Worm (Caenorhabditis elegans) whole organism, L1 larva: ENCODE measurements around the gene uba-1.
A peak's percentile ranks its signal among the peaks of the same experiment; 100 is the strongest.

Source experiments
- C04F5.9 ChIP-seq: sonication (generic microtip); optimal IDR thresholded peaks from 2 replicates; lab custom pipeline; 2016; ENCODE audit warnings: missing genetic modification characterization, missing compliant biosample characterization
- aha-1 ChIP-seq: fragments of 150-350 bp; optimal IDR thresholded peaks from 2 replicates; lab custom pipeline; 2014; ENCODE audit warnings: missing biosample characterization, missing genetic modification characterization
- aly-2 ChIP-seq: fragments of 150-350 bp; optimal IDR thresholded peaks from 2 replicates; lab custom pipeline; 2014; ENCODE audit warnings: missing biosample characterization, missing genetic modification characterization
- ama-1 ChIP-seq: fragments of 150-350 bp; optimal IDR thresholded peaks from 2 replicates; lab custom pipeline; 2014
- blmp-1 ChIP-seq: fragments of 150-350 bp; optimal IDR thresholded peaks from 2 replicates; lab custom pipeline; 2014; ENCODE audit warnings: missing biosample characterization, missing genetic modification characterization
- ceh-88 ChIP-seq: fragments of 200-800 bp; sonication (Bioruptor generic); IDR thresholded peaks from 2 replicates; pipeline ENCODE4 v1.3.6; 2022; ENCODE audit warnings: missing genetic modification characterization, missing compliant biosample characterization
- ceh-90 ChIP-seq: sonication (generic microtip); optimal IDR thresholded peaks from 2 replicates; lab custom pipeline; 2016; ENCODE audit warnings: missing genetic modification characterization, missing compliant biosample characterization
- ces-1 ChIP-seq: fragments of 150-350 bp; optimal IDR thresholded peaks from 2 replicates; lab custom pipeline; 2014; ENCODE audit warnings: missing biosample characterization, missing genetic modification reagents, missing genetic modification characterization
- dsc-1 ChIP-seq: sonication (generic microtip); optimal IDR thresholded peaks from 2 replicates; lab custom pipeline; 2016; ENCODE audit warnings: mild to moderate bottlenecking, missing genetic modification characterization, missing compliant biosample characterization
- efl-1 ChIP-seq, 4 experiments: fragments of 150-350 bp; optimal IDR thresholded peaks in 3 of 4; peaks in 1 of 4; 1 replicate in 1 of 4; 2 replicates in 3 of 4; lab custom pipeline; 2014; ENCODE audit warnings: missing biosample characterization in 2 of 4, missing genetic modification characterization in 2 of 4, missing genetic modification reagents in 2 of 4
- efl-3 ChIP-seq: fragments of 200-800 bp; sonication (Bioruptor generic); optimal IDR thresholded peaks from 2 replicates; lab custom pipeline; 2018; ENCODE audit warnings: mild to moderate bottlenecking, missing genetic modification characterization, missing compliant biosample characterization
- egl-13 ChIP-seq: sonication (generic microtip); optimal IDR thresholded peaks from 2 replicates; lab custom pipeline; 2016; ENCODE audit warnings: missing genotype, missing genetic modification reagents, missing genetic modification characterization, missing compliant biosample characterization
- elt-3 ChIP-seq, 6 experiments: fragments of 150-350 bp in 1 of 6; sonication (generic microtip); optimal IDR thresholded peaks; 2 replicates each; lab custom pipeline; 2017 to 2018; ENCODE audit warnings: missing biosample characterization in 6 of 6, missing genetic modification characterization in 6 of 6, inconsistent platforms in 1 of 6
- ets-5 ChIP-seq: fragments of 200-800 bp; sonication (Bioruptor generic); IDR thresholded peaks from 2 replicates; pipeline ENCODE4 v1.3.6; 2022; ENCODE audit warnings: missing genetic modification characterization, missing compliant biosample characterization
- fkh-8 ChIP-seq: sonication (generic microtip); optimal IDR thresholded peaks from 2 replicates; lab custom pipeline; 2016; ENCODE audit warnings: mild to moderate bottlenecking, missing genetic modification characterization, missing compliant biosample characterization
- fos-1 ChIP-seq: fragments of 150-350 bp; optimal IDR thresholded peaks from 2 replicates; lab custom pipeline; 2014; ENCODE audit warnings: missing biosample characterization, missing genetic modification characterization
- hlh-17 ChIP-seq: fragments of 200-800 bp; sonication (Bioruptor generic); optimal IDR thresholded peaks from 2 replicates; lab custom pipeline; 2018; ENCODE audit warnings: missing genetic modification characterization, mild to moderate bottlenecking, missing compliant biosample characterization, moderate library complexity, borderline replicate concordance
- hpl-2 ChIP-seq: fragments of 150-350 bp; optimal IDR thresholded peaks from 2 replicates; lab custom pipeline; 2014; ENCODE audit warnings: missing biosample characterization, missing genetic modification reagents, missing genetic modification characterization
- irx-1 ChIP-seq: sonication (generic microtip); optimal IDR thresholded peaks from 2 replicates; lab custom pipeline; 2016; ENCODE audit warnings: missing genetic modification characterization, missing compliant biosample characterization
- isw-1 ChIP-seq: fragments of 200-800 bp; sonication (Bioruptor generic); IDR thresholded peaks from 2 replicates; pipeline ENCODE4 v1.3.6; 2022; ENCODE audit warnings: missing genetic modification characterization, missing compliant biosample characterization
- jun-1 ChIP-seq: fragments of 150-350 bp; optimal IDR thresholded peaks from 2 replicates; lab custom pipeline; 2014; ENCODE audit warnings: missing biosample characterization, missing genetic modification reagents, missing genetic modification characterization
- lin-35 ChIP-seq, 2 experiments: fragments of 150-350 bp; optimal IDR thresholded peaks; 2 replicates each; lab custom pipeline; 2014; ENCODE audit warnings: missing biosample characterization in 2 of 2, missing genetic modification characterization in 2 of 2, missing genetic modification reagents in 2 of 2
- lin-39 ChIP-seq: fragments of 150-350 bp; optimal IDR thresholded peaks from 2 replicates; lab custom pipeline; 2014; ENCODE audit warnings: missing biosample characterization, missing genetic modification reagents, missing genetic modification characterization
- lir-3 ChIP-seq: sonication (generic microtip); optimal IDR thresholded peaks from 2 replicates; lab custom pipeline; 2016; ENCODE audit warnings: mild to moderate bottlenecking, missing genetic modification characterization, moderate library complexity, missing compliant biosample characterization; ENCODE audit not compliant: poor library complexity
- lsy-2 ChIP-seq, 2 experiments: fragments of 150-350 bp; optimal IDR thresholded peaks; 2 replicates each; lab custom pipeline; 2014; ENCODE audit warnings: missing biosample characterization in 2 of 2, missing genetic modification characterization in 2 of 2
- mdl-1 ChIP-seq, 2 experiments: fragments of 150-350 bp; optimal IDR thresholded peaks; 2 replicates each; lab custom pipeline; 2014 to 2017; ENCODE audit warnings: missing biosample characterization in 2 of 2, missing genetic modification characterization in 2 of 2, inconsistent platforms in 1 of 2
- mef-2 ChIP-seq: fragments of 150-350 bp; optimal IDR thresholded peaks from 2 replicates; lab custom pipeline; 2014; ENCODE audit warnings: missing biosample characterization, missing genetic modification characterization
- nhr-11 ChIP-seq: fragments of 150-350 bp; optimal IDR thresholded peaks from 2 replicates; lab custom pipeline; 2014; ENCODE audit warnings: missing biosample characterization, missing genetic modification characterization
- nhr-20 ChIP-seq: sonication (generic microtip); optimal IDR thresholded peaks from 2 replicates; lab custom pipeline; 2016; ENCODE audit warnings: mild to moderate bottlenecking, missing genetic modification characterization, missing compliant biosample characterization
- nhr-47 ChIP-seq: sonication (generic microtip); optimal IDR thresholded peaks from 2 replicates; lab custom pipeline; 2016; ENCODE audit warnings: mild to moderate bottlenecking, missing genetic modification characterization, moderate library complexity, missing compliant biosample characterization
- nhr-71 ChIP-seq: sonication (generic microtip); optimal IDR thresholded peaks from 2 replicates; lab custom pipeline; 2016; ENCODE audit warnings: mild to moderate bottlenecking, missing genetic modification characterization, moderate library complexity, missing compliant biosample characterization
- nhr-76 ChIP-seq: sonication (generic microtip); optimal IDR thresholded peaks from 2 replicates; lab custom pipeline; 2017; ENCODE audit warnings: missing biosample characterization, missing genetic modification characterization
- nhr-84 ChIP-seq: sonication (generic microtip); optimal IDR thresholded peaks from 2 replicates; lab custom pipeline; 2017; ENCODE audit warnings: missing biosample characterization, missing genetic modification characterization
- pag-3 ChIP-seq: sonication (generic microtip); optimal IDR thresholded peaks from 2 replicates; lab custom pipeline; 2017; ENCODE audit warnings: missing genetic modification characterization, mild to moderate bottlenecking, missing compliant biosample characterization, antibody characterized with exemption, borderline replicate concordance; ENCODE audit not compliant: insufficient read depth
- pax-3 ChIP-seq: fragments of 200-800 bp; sonication (Bioruptor generic); optimal IDR thresholded peaks from 2 replicates; lab custom pipeline; 2018; ENCODE audit warnings: mild to moderate bottlenecking, missing genetic modification characterization, moderate library complexity, missing compliant biosample characterization
- pqm-1 ChIP-seq: sonication (generic microtip); optimal IDR thresholded peaks from 3 replicates; lab custom pipeline; 2017; ENCODE audit warnings: missing biosample characterization, missing genetic modification characterization
- rnt-1 ChIP-seq: sonication (generic microtip); optimal IDR thresholded peaks from 2 replicates; lab custom pipeline; 2016; ENCODE audit warnings: mild to moderate bottlenecking, missing genetic modification characterization, moderate library complexity, missing compliant biosample characterization
- snpc-4 ChIP-seq: fragments of 150-350 bp; optimal IDR thresholded peaks from 2 replicates; lab custom pipeline; 2014; ENCODE audit warnings: missing biosample characterization, missing genetic modification characterization
- sup-37 ChIP-seq: fragments of 200-800 bp; sonication (Bioruptor generic); optimal IDR thresholded peaks from 2 replicates; lab custom pipeline; 2018; ENCODE audit warnings: mild to moderate bottlenecking, missing genetic modification characterization, missing compliant biosample characterization
- tbx-2 ChIP-seq: sonication (generic microtip); optimal IDR thresholded peaks from 2 replicates; lab custom pipeline; 2016; ENCODE audit warnings: missing genetic modification characterization, missing compliant biosample characterization
- unc-98 ChIP-seq: fragments of 200-800 bp; sonication (Bioruptor generic); IDR thresholded peaks from 2 replicates; pipeline ENCODE4 v1.3.6; 2022; ENCODE audit warnings: missing genetic modification characterization, missing compliant biosample characterization
- xbp-1 ChIP-seq: sonication (generic microtip); optimal IDR thresholded peaks from 2 replicates; lab custom pipeline; 2016; ENCODE audit warnings: missing genetic modification characterization, missing compliant biosample characterization
- zip-4 ChIP-seq: fragments of 200-800 bp; sonication (Bioruptor generic); optimal IDR thresholded peaks from 2 replicates; lab custom pipeline; 2018; ENCODE audit warnings: mild to moderate bottlenecking, missing genetic modification characterization, moderate library complexity, missing compliant biosample characterization

The uba-1 gene

ce11 chrIV:10026129-10026528, 31.4 kb upstream of the uba-1 start:
- TF ChIP-seq rnt-1 (no peak), ets-5 (GFP tag; lab: Robert Waterston, UW) (no peak), nhr-76 (tag; lab: Kevin White, UChicago) (no peak), ama-1 (lab: Kevin White, UChicago) (no peak), nhr-47 (tag; lab: Kevin White, UChicago) (no peak), pqm-1 (tag; lab: Kevin White, UChicago) (no peak), lsy-2 (tag; optimal IDR thresholded peaks at IDR 0.05; lab: Kevin White, UChicago) (no peak), lin-35 (GFP tag; optimal IDR thresholded peaks at IDR 0.05; lab: Kevin White, UChicago) (no peak), unc-98 (no peak), aly-2 (tag; lab: Kevin White, UChicago) (no peak)

ce11 chrIV:10022991-10023390, 28.2 kb upstream of the uba-1 start, which contains the start of gene F44D12.8:
F44D12.8 (plus strand) TSS chrIV:10023291.
- no peak for TF ChIP-seq jun-1 (tag; lab: Kevin White, UChicago)

- TF ChIP-seq pag-3 (tag; lab: Kevin White, UChicago): no peak
- no peak for TF ChIP-seq hlh-17
- TF ChIP-seq xbp-1 (tag; lab: Kevin White, UChicago): no peak
- no peak for TF ChIP-seq ces-1 (GFP tag; lab: Kevin White, UChicago)
- TF ChIP-seq isw-1: no peak
- no peak for TF ChIP-seq ceh-88 (GFP tag; lab: Robert Waterston, UW)
- no peak for TF ChIP-seq lir-3 (tag; lab: Kevin White, UChicago)
- no peak for TF ChIP-seq pax-3 (tag; lab: Kevin White, UChicago)
- no peak for TF ChIP-seq C04F5.9 (tag; lab: Kevin White, UChicago)
- no peak for TF ChIP-seq fkh-8 (tag; lab: Kevin White, UChicago)
Observed at ce11 chrIV:10021283-10021682, 26.5 kb upstream of the uba-1 start, which contains the start of gene F44D12.19. F44D12.19 (plus strand) TSS chrIV:10021583.

ce11 chrIV:10017633-10018032, 22.9 kb upstream of the uba-1 start, which contains the start of gene F44D12.2:
F44D12.2 (minus strand) TSS chrIV:10017733.
- TF ChIP-seq blmp-1 (tag; lab: Kevin White, UChicago) (no peak), nhr-71 (tag; lab: Kevin White, UChicago) (no peak), irx-1 (tag; lab: Kevin White, UChicago) (no peak), pag-3 (tag; lab: Kevin White, UChicago) (no peak), hpl-2 (GFP tag; lab: Kevin White, UChicago) (no peak), egl-13 (no peak), snpc-4 (no peak), fkh-8 (tag; lab: Kevin White, UChicago) (no peak), nhr-20 (no peak), unc-98 (no peak), ama-1 (lab: Kevin White, UChicago) (no peak), elt-3 (tag; optimal IDR thresholded peaks at IDR 0.05; lab: Kevin White, UChicago) (no peak), nhr-84 (tag; lab: Kevin White, UChicago) (no peak), tbx-2 (tag; lab: Kevin White, UChicago) (no peak), lin-39 (no peak), zip-4 (GFP tag; lab: Kevin White, UChicago) (no peak), nhr-11 (tag; lab: Kevin White, UChicago) (no peak), aha-1 (no peak), nhr-47 (tag; lab: Kevin White, UChicago) (no peak)
- TF ChIP-seq, all 84 proteins: peak for 0

ce11 chrIV:10016977-10017376, 22.2 kb upstream of the uba-1 start, which contains the start of gene ent-7:
ent-7 (plus strand) TSS chrIV:10017277.
- no peak for TF ChIP-seq ceh-90
- TF ChIP-seq fos-1 (tag; lab: Kevin White, UChicago): no peak
- no peak for TF ChIP-seq dsc-1 (tag; lab: Kevin White, UChicago)
- TF ChIP-seq mdl-1 (tag; optimal IDR thresholded peaks at IDR 0.05; lab: Kevin White, UChicago): no peak
- no peak for TF ChIP-seq sup-37 (GFP tag; lab: Kevin White, UChicago)
- no peak for TF ChIP-seq efl-1 (optimal IDR thresholded peaks at IDR 0.05; lab: Kevin White, UChicago)
- TF ChIP-seq efl-1 (GFP tag; optimal IDR thresholded peaks at IDR 0.05 in 1 of 2; lab: Kevin White, UChicago): peak in 1 of 2 experiments; percentile 4
- TF ChIP-seq efl-3 (GFP tag; lab: Kevin White, UChicago): no peak
- TF ChIP-seq mef-2 (tag; lab: Kevin White, UChicago): no peak
